Fruit fly (Drosophila melanogaster) whole organism, embryonic: Measurements from ENCODE around the gene CG42814.

Experiments used
- CG12104 ChIP-seq: fragments of 200-800 bp; sonication (Bioruptor generic); optimal IDR thresholded peaks from 3 replicates; lab custom pipeline; 2016; ENCODE audit warnings: missing biosample characterization, missing genetic modification characterization
- CG13123 ChIP-seq: fragments of 200-800 bp; sonication (Bioruptor generic); optimal IDR thresholded peaks from 2 replicates; lab custom pipeline; 2016; ENCODE audit warnings: missing biosample characterization, missing genetic modification characterization
- CG14441 ChIP-seq: fragments of 200-800 bp; sonication (Bioruptor generic); IDR thresholded peaks from 2 replicates; pipeline ENCODE4 v1.3.6; 2022; ENCODE audit warnings: missing biosample characterization, missing genetic modification characterization
- CG15011 ChIP-seq: fragments of 200-800 bp; sonication (Bioruptor generic); optimal IDR thresholded peaks from 3 replicates; lab custom pipeline; 2018; ENCODE audit warnings: missing biosample characterization, mild to moderate bottlenecking, missing genetic modification characterization
- CG15514 ChIP-seq: fragments of 200-800 bp; sonication (Bioruptor generic); optimal IDR thresholded peaks from 3 replicates; lab custom pipeline; 2017; ENCODE audit warnings: missing biosample characterization, missing genetic modification characterization, mild to moderate bottlenecking, moderate library complexity, missing genetic modification reagents
- CG15696 ChIP-seq: fragments of 200-800 bp; sonication (Bioruptor generic); optimal IDR thresholded peaks from 2 replicates; lab custom pipeline; 2019; ENCODE audit warnings: missing biosample characterization, mild to moderate bottlenecking, missing genetic modification characterization, moderate library complexity
- CG18262 ChIP-seq: fragments of 200-800 bp; optimal IDR thresholded peaks from 3 replicates; lab custom pipeline; 2019; ENCODE audit warnings: missing biosample characterization, mild to moderate bottlenecking, missing genetic modification characterization, moderate library complexity
- CG1832 ChIP-seq: fragments of 200-800 bp; sonication (Bioruptor generic); optimal IDR thresholded peaks from 2 replicates; lab custom pipeline; 2017; ENCODE audit warnings: missing biosample characterization, mild to moderate bottlenecking, missing genetic modification characterization, inconsistent platforms
- CG2199 ChIP-seq: fragments of 200-800 bp; sonication (Bioruptor generic); IDR thresholded peaks from 3 replicates; pipeline ENCODE4 v1.3.6; 2022; ENCODE audit warnings: missing biosample characterization, missing genetic modification characterization
- CG31441 ChIP-seq: fragments of 200-800 bp; sonication (Bioruptor generic); IDR thresholded peaks from 2 replicates; pipeline ENCODE4 v1.3.6; 2022; ENCODE audit warnings: missing biosample characterization, missing genetic modification characterization
- CG32767 ChIP-seq: fragments of 200-800 bp; sonication (Bioruptor generic); IDR thresholded peaks from 2 replicates; pipeline ENCODE4 v1.3.6; 2022; ENCODE audit warnings: missing biosample characterization, missing genetic modification characterization
- CG4707 ChIP-seq: fragments of 200-800 bp; sonication (Bioruptor generic); optimal IDR thresholded peaks from 2 replicates; lab custom pipeline; 2018; ENCODE audit warnings: missing biosample characterization, mild to moderate bottlenecking, missing genetic modification characterization, moderate library complexity
- CG4730 ChIP-seq: fragments of 200-800 bp; sonication (Bioruptor generic); IDR thresholded peaks from 2 replicates; pipeline ENCODE4 v1.3.6; 2022; ENCODE audit warnings: missing biosample characterization, missing genetic modification characterization
- CG5180 ChIP-seq: fragments of 200-800 bp; sonication (Bioruptor generic); optimal IDR thresholded peaks from 3 replicates; lab custom pipeline; 2017; ENCODE audit warnings: missing biosample characterization, missing genetic modification characterization, mild to moderate bottlenecking, moderate library complexity, missing genetic modification reagents
- CG5953 ChIP-seq: fragments of 200-800 bp; sonication (Bioruptor generic); IDR thresholded peaks from 2 replicates; pipeline ENCODE4 v1.3.6; 2022; ENCODE audit warnings: missing biosample characterization, missing genetic modification characterization
- CG6813 ChIP-seq: fragments of 200-800 bp; sonication (Bioruptor generic); optimal IDR thresholded peaks from 2 replicates; lab custom pipeline; 2017; ENCODE audit warnings: missing biosample characterization, missing genetic modification characterization, mild to moderate bottlenecking, moderate library complexity, missing genetic modification reagents
- CG7786 ChIP-seq: fragments of 200-800 bp; sonication (Bioruptor generic); optimal IDR thresholded peaks from 2 replicates; lab custom pipeline; 2016; ENCODE audit warnings: missing biosample characterization, missing genetic modification characterization
- CG7987 ChIP-seq: fragments of 200-800 bp; sonication (Bioruptor generic); optimal IDR thresholded peaks from 2 replicates; lab custom pipeline; 2018; ENCODE audit warnings: missing biosample characterization, mild to moderate bottlenecking, missing genetic modification characterization, moderate library complexity
- CG8281 ChIP-seq: fragments of 200-800 bp; sonication (Bioruptor generic); optimal IDR thresholded peaks from 2 replicates; lab custom pipeline; 2018; ENCODE audit warnings: missing biosample characterization, mild to moderate bottlenecking, missing genetic modification characterization, moderate library complexity
- CG8765 ChIP-seq: fragments of 200-800 bp; sonication (Bioruptor generic); IDR thresholded peaks from 2 replicates; pipeline ENCODE4 v1.3.6; 2022; ENCODE audit warnings: missing biosample characterization, missing genetic modification characterization
- CTCF ChIP-seq: fragments of 200-800 bp; sonication (Bioruptor generic); optimal IDR thresholded peaks from 2 replicates; lab custom pipeline; 2017; ENCODE audit warnings: missing biosample characterization, mild to moderate bottlenecking, missing genetic modification characterization, moderate library complexity
- CrebB ChIP-seq: fragments of 200-800 bp; sonication (Bioruptor generic); optimal IDR thresholded peaks from 3 replicates; lab custom pipeline; 2018; ENCODE audit warnings: missing biosample characterization, mild to moderate bottlenecking, missing genetic modification characterization
- D19B ChIP-seq: fragments of 200-800 bp; sonication (Bioruptor generic); optimal IDR thresholded peaks from 2 replicates; lab custom pipeline; 2017; ENCODE audit warnings: missing biosample characterization, mild to moderate bottlenecking, missing genetic modification characterization
- ERR ChIP-seq: fragments of 200-800 bp; sonication (Bioruptor generic); optimal IDR thresholded peaks from 2 replicates; lab custom pipeline; 2016; ENCODE audit warnings: missing biosample characterization, missing genetic modification characterization
- HHEX ChIP-seq: fragments of 200-800 bp; sonication (Bioruptor generic); optimal IDR thresholded peaks from 3 replicates; lab custom pipeline; 2017; ENCODE audit warnings: missing biosample characterization, mild to moderate bottlenecking, missing genetic modification characterization, missing genetic modification reagents
- Hr3 ChIP-seq: fragments of 200-800 bp; sonication (Bioruptor generic); optimal IDR thresholded peaks from 3 replicates; lab custom pipeline; 2016; ENCODE audit warnings: missing biosample characterization, missing genetic modification characterization
- Meics ChIP-seq: fragments of 200-800 bp; sonication (Bioruptor generic); optimal IDR thresholded peaks from 2 replicates; lab custom pipeline; 2017; ENCODE audit warnings: missing biosample characterization, mild to moderate bottlenecking, missing genetic modification characterization
- Mes4 ChIP-seq: fragments of 200-800 bp; sonication (Bioruptor generic); optimal IDR thresholded peaks from 2 replicates; lab custom pipeline; 2016; ENCODE audit warnings: missing biosample characterization, missing genetic modification characterization
- Nf-YB ChIP-seq: fragments of 200-800 bp; sonication (Bioruptor generic); optimal IDR thresholded peaks from 3 replicates; lab custom pipeline; 2019; ENCODE audit warnings: missing biosample characterization, mild to moderate bottlenecking, missing genetic modification characterization, moderate library complexity
- Side ChIP-seq: fragments of 200-800 bp; sonication (Bioruptor generic); optimal IDR thresholded peaks from 2 replicates; lab custom pipeline; 2016; ENCODE audit warnings: missing biosample characterization, missing genetic modification characterization
- Ssrp ChIP-seq: fragments of 200-800 bp; sonication (Bioruptor generic); optimal IDR thresholded peaks from 2 replicates; lab custom pipeline; 2018; ENCODE audit warnings: missing biosample characterization, mild to moderate bottlenecking, missing genetic modification characterization, moderate library complexity
- Usf ChIP-seq: fragments of 200-800 bp; sonication (Bioruptor generic); optimal IDR thresholded peaks from 2 replicates; lab custom pipeline; 2017; ENCODE audit warnings: missing genotype, missing biosample characterization, missing genetic modification characterization
- ac ChIP-seq: fragments of 200-800 bp; sonication (Bioruptor generic); optimal IDR thresholded peaks from 3 replicates; lab custom pipeline; 2017; ENCODE audit warnings: missing biosample characterization, mild to moderate bottlenecking, missing genetic modification characterization
- ap ChIP-seq: fragments of 200-800 bp; sonication (Bioruptor generic); IDR thresholded peaks from 2 replicates; pipeline ENCODE4 v1.3.6; 2022; ENCODE audit warnings: missing biosample characterization, missing genetic modification characterization
- caup ChIP-seq: fragments of 200-800 bp; sonication (Bioruptor generic); optimal IDR thresholded peaks from 3 replicates; lab custom pipeline; 2017; ENCODE audit warnings: missing biosample characterization, mild to moderate bottlenecking, missing genetic modification characterization, moderate library complexity; ENCODE audit not compliant: severe bottlenecking
- gce ChIP-seq: fragments of 200-800 bp; sonication (Bioruptor generic); IDR thresholded peaks from 3 replicates; pipeline ENCODE4 v1.3.6; 2022; ENCODE audit warnings: missing biosample characterization, missing genetic modification characterization
- gfzf ChIP-seq: fragments of 200-800 bp; sonication (Bioruptor generic); optimal IDR thresholded peaks from 2 replicates; lab custom pipeline; 2016; ENCODE audit warnings: missing biosample characterization, mild to moderate bottlenecking, missing genetic modification characterization, moderate library complexity
- ham ChIP-seq: fragments of 200-800 bp; sonication (Bioruptor generic); IDR thresholded peaks from 2 replicates; pipeline ENCODE4 v1.3.6; 2022; ENCODE audit warnings: missing biosample characterization, missing genetic modification characterization
- hth ChIP-seq: fragments of >200 bp; optimal IDR thresholded peaks from 2 replicates; lab custom pipeline; 2017; ENCODE audit warnings: inconsistent platforms
- jigr1 ChIP-seq: fragments of 200-800 bp; sonication (Bioruptor generic); IDR thresholded peaks from 3 replicates; pipeline ENCODE4 v1.3.6; 2022; ENCODE audit warnings: missing biosample characterization, missing genetic modification characterization
- otp ChIP-seq: fragments of 200-800 bp; sonication (Bioruptor generic); IDR thresholded peaks from 3 replicates; pipeline ENCODE4, ENCODE4 v1.3.6; 2022; ENCODE audit warnings: missing biosample characterization, missing genetic modification characterization
- peb ChIP-seq: fragments of 200-800 bp; sonication (Bioruptor generic); IDR thresholded peaks from 2 replicates; pipeline ENCODE4 v1.3.6; 2022; ENCODE audit warnings: missing biosample characterization, missing genetic modification characterization
- pfk ChIP-seq: fragments of 200-800 bp; sonication (Bioruptor generic); optimal IDR thresholded peaks from 2 replicates; lab custom pipeline; 2018; ENCODE audit warnings: missing biosample characterization, mild to moderate bottlenecking, missing genetic modification characterization, moderate library complexity
- slou ChIP-seq: fragments of 200-800 bp; sonication (Bioruptor generic); optimal IDR thresholded peaks from 3 replicates; lab custom pipeline; 2016; ENCODE audit warnings: missing biosample characterization, missing genetic modification characterization
- vvl ChIP-seq: fragments of 200-800 bp; sonication (Bioruptor generic); IDR thresholded peaks from 2 replicates; pipeline ENCODE4 v1.3.6; 2022; ENCODE audit warnings: missing biosample characterization, missing genetic modification characterization
- wek ChIP-seq: fragments of 200-800 bp; sonication (Bioruptor generic); optimal IDR thresholded peaks from 3 replicates; lab custom pipeline; 2018; ENCODE audit warnings: missing biosample characterization, mild to moderate bottlenecking, missing genetic modification characterization, moderate library complexity
- wor ChIP-seq: fragments of 200-800 bp; sonication (Bioruptor generic); IDR thresholded peaks from 2 replicates; pipeline ENCODE4 v1.3.6; 2022; ENCODE audit warnings: missing biosample characterization, missing genetic modification characterization

The CG42814 gene

DNA sequence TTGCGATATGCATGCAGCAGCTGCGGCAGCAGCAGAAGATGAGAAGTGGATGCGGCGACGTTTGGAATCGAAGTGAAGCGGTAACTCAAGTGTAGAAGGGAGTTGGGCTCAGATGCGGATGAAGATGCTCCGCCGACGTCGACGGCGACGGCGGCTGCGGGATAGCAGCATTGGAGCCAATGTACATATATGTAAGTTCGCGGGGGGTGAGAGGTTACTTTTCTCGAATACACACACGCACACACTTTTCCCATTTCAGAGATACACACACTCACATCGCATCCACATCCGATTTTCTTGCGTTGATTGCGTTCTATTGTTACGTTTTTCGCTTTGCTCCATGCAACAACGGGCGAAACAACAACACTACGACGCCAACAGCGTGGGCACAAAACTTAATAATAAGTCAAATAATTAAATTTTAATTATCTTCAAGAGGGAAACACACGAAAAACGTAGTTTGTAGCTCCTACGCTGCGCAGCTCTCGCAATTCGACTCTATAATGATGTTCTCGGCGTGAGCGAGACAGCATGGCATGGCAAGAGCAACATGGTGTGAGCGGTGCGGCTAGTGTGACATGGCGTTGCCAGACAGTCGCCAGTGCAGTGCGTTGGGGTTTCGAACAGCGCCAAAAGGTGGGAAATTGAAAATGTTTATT is 15.6 kb upstream of the CG42814 start, which contains the start of gene CG18766 (continued):
- no peak for TF ChIP-seq D19B (GFP tag; lab: Kevin White, UChicago)
- no peak for TF ChIP-seq Ssrp (tag; lab: Kevin White, UChicago)
- no peak for TF ChIP-seq slou
- no peak for TF ChIP-seq Nf-YB (GFP tag; lab: Kevin White, UChicago)
- TF ChIP-seq gfzf (GFP tag; lab: Kevin White, UChicago): peak; percentile 30
- TF ChIP-seq CG6813 (GFP tag; lab: Kevin White, UChicago): no peak
- no peak for TF ChIP-seq CG18262 (tag; lab: Kevin White, UChicago)
- TF ChIP-seq CG15011: no peak
- no peak for TF ChIP-seq Hr3 (GFP tag; lab: Kevin White, UChicago)
- TF ChIP-seq CG8281 (tag; lab: Kevin White, UChicago): no peak
- no peak for TF ChIP-seq caup (GFP tag; lab: Kevin White, UChicago)
- no peak for TF ChIP-seq HHEX (GFP tag; lab: Kevin White, UChicago)
- TF ChIP-seq CG15514 (GFP tag; lab: Kevin White, UChicago): peak; percentile 64
- peak; percentile 45 for TF ChIP-seq ERR (GFP tag; lab: Kevin White, UChicago)
- no peak for TF ChIP-seq CG5953 (GFP tag; lab: Robert Waterston, UW)
- no peak for TF ChIP-seq CG4707 (GFP tag; lab: Kevin White, UChicago)
- peak; percentile 36 for TF ChIP-seq Side (GFP tag; lab: Kevin White, UChicago)
- no peak for TF ChIP-seq jigr1
- TF ChIP-seq ham (GFP tag; lab: Robert Waterston, UW): no peak
- TF ChIP-seq gce: 0 out of 3 replicates have a peak, but pooled peaks have one; percentile 13
- TF ChIP-seq CG12104 (GFP tag; lab: Kevin White, UChicago): no peak
- TF ChIP-seq CG15696 (tag; lab: Kevin White, UChicago): peak; percentile 16
- TF ChIP-seq CG31441: no peak
- no peak for TF ChIP-seq CG4730 (GFP tag; lab: Robert Waterston, UW)
- no peak for TF ChIP-seq otp (GFP tag; lab: Robert Waterston, UW)
- no peak for TF ChIP-seq CG5180
- peak; percentile 70; the same call in 1 of the 3 replicates for TF ChIP-seq CG2199
- no peak for TF ChIP-seq hth (lab: Kevin White, UChicago)
- no peak for TF ChIP-seq Mes4 (GFP tag; lab: Kevin White, UChicago)
- no peak for TF ChIP-seq ac (GFP tag; lab: Kevin White, UChicago)
- TF ChIP-seq CG14441 (GFP tag; lab: Robert Waterston, UW): no peak
- TF ChIP-seq CG13123 (GFP tag; lab: Kevin White, UChicago): no peak
- no peak for TF ChIP-seq CrebB (tag; lab: Kevin White, UChicago)
- peak; percentile 73 for TF ChIP-seq CTCF (GFP tag; lab: Kevin White, UChicago)
- TF ChIP-seq Usf (GFP tag; lab: Kevin White, UChicago): no peak
- no peak for TF ChIP-seq pfk (GFP tag; lab: Kevin White, UChicago)
- no peak for TF ChIP-seq Meics (GFP tag; lab: Kevin White, UChicago)
- TF ChIP-seq CG8765 (GFP tag; lab: Robert Waterston, UW): no peak
- peak; percentile 6 for TF ChIP-seq CG7987 (GFP tag; lab: Kevin White, UChicago)
- TF ChIP-seq vvl (GFP tag; lab: Robert Waterston, UW): peak; percentile 53
- TF ChIP-seq CG32767 (GFP tag; lab: Robert Waterston, UW): peak; percentile 51
- no peak for TF ChIP-seq CG7786 (GFP tag; lab: Kevin White, UChicago)
- 0 out of 2 replicates have a peak, but pooled peaks have one; percentile 15 for TF ChIP-seq peb (GFP tag; lab: Robert Waterston, UW)
- TF ChIP-seq ap: no peak
- no peak for TF ChIP-seq wek (GFP tag; lab: Kevin White, UChicago)
- TF ChIP-seq CG1832 (GFP tag; lab: Kevin White, UChicago): peak; percentile 98
- TF ChIP-seq wor: no peak
